Worm (Caenorhabditis elegans): ENCODE results near the gene lgc-28.
"Not testable (repeated sequence)": the region's sequence is repeated elsewhere in the genome, so short reads cannot be mapped to it uniquely, and the experiment has no call there.

The lgc-28 gene

DNA sequence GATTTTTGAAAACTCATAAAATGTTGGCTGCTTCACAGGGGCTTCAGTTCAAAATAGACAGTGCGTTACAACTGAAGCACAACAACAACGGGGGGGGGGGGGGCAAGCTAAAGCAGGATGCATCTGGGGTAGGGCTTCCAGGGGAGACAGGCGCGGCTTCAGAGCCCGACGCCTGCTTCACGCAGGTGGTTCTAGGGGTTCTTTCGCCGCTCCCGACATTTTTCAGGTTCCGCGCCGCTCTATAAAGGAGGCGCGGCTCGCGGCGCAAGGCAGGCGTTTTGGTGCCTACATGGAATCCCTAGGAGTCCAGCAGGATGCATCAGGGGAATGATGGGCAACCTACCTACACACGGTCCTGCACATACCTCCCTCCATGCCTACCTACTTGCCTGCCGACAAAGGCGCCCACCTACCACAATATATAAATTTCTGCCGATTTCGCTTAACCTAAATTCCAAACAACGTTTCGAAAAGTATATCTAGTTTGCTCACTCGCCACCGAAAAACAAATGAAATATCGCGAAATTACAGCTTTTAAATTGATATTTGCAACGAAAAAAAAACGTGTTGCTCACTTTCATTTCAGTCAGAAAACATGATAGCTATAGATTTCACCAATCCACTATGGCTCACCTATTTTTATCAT, 2.4 kb downstream of the lgc-28 start, which contains the start of gene sri-71:
sri-71 (plus strand) TSS at position 596 of the 646 bp plus-strand sequence.
- no peak for TF ChIP-seq unc-62 (GFP tag; optimal IDR thresholded peaks at IDR 0.05)

DNA sequence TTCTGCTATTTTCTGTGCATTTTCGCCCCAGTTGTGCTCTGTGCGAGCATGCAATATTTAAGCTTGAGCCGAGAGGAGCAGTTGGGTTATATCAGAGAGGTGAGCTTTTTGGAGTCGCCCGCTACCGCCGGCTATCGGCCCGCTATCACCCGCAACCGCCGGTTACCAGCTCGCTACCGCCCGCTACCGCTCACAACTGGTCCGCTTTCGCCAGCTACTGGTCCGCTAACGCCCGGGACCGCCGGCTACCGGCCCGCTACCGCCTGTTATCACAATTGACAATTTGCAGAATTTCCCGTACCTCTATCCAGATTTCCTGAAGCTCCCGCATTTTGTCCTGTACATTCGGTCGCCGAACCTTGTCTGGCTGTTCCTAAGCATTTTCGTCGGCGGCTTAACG, 3.5 kb downstream of the lgc-28 start:
- TF ChIP-seq unc-62 (GFP tag; optimal IDR thresholded peaks at IDR 0.05): no peak

DNA sequence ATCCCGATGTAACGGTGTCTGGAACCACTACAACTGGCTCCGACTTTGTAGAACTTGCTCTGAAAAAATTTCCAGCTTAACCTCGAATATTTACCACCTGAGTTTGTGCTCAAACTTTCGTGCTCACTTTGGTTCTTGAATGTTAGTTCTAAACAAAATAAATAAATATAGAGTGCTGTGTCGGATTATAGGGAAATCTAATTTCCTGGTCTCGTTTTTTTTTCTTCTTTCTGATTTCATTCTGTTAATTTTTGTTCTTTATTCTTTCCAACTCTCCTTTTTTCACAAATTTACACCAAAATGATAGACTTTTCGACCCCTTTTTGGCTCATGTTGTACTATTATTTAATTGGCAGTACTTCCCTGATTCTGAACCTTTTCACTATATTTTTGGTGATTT, 4.4 kb downstream of the lgc-28 start, which contains the start of gene sri-37:
sri-37 (plus strand) TSS at position 301 of the 400 bp plus-strand sequence.
- TF ChIP-seq unc-62 (GFP tag; optimal IDR thresholded peaks at IDR 0.05): no peak

- no peak for TF ChIP-seq unc-62 (GFP tag; optimal IDR thresholded peaks at IDR 0.05)
Observed at ce11 chrII:2631169-2631568, 6.3 kb downstream of the lgc-28 start, which contains the start of gene D2062.1. TSS of gene D2062.1 (plus strand) at chrII:2631469.

DNA sequence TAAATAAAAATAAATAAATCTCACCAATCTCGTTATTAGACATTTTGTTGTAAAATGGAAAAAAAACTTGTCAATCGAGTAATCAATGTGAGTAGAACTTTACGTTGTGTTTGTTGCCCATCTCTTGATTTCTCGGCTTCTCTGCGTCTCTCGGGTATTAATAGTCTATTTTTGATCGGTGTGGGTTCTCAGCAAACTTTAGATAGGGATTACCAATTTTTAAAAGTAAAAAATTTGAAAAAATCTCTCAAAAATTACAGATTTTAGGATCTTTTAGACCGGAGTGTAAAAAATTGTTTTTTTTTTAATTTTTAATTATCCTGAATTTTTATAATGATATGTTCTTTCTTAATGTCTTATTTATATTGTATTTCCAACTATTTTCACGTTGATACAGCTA, 12.5 kb downstream of the lgc-28 start, which contains the start of gene F22E5.21:
F22E5.21 (minus strand) TSS at position 101 of the 400 bp plus-strand sequence.
- no peak for TF ChIP-seq unc-62 (GFP tag; optimal IDR thresholded peaks at IDR 0.05)

DNA sequence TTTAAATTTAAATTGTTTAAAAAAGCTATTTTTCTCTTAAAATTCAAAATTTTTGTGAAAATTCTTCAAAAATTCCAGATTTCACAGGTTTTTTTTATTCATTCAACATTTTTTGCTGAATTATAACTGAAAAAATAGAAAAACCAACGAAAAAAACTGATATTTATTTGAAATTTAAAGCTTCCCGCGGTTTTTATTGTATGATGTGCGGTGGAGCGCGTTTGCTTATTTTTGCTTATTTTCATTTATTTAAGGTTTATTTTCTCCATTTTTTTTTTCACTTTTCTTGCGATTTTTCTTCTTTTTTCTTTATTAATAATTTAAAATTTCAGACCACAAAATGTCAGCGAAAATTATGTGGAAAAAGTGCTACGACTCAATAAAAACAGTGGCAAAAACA, 13.2 kb downstream of the lgc-28 start, which contains the start of gene F22E5.9:
F22E5.9 (plus strand) TSS at position 327 of the 400 bp plus-strand sequence.
- TF ChIP-seq unc-62 (GFP tag; optimal IDR thresholded peaks at IDR 0.05): no peak

- not testable (repeated sequence) for TF ChIP-seq unc-62 (GFP tag; optimal IDR thresholded peaks at IDR 0.05)
Observed at ce11 chrII:2639401-2640088, 14.7 kb downstream of the lgc-28 start, which contains the start of gene F22E5.8. TSS of gene F22E5.8 (plus strand) at chrII:2640038.

DNA sequence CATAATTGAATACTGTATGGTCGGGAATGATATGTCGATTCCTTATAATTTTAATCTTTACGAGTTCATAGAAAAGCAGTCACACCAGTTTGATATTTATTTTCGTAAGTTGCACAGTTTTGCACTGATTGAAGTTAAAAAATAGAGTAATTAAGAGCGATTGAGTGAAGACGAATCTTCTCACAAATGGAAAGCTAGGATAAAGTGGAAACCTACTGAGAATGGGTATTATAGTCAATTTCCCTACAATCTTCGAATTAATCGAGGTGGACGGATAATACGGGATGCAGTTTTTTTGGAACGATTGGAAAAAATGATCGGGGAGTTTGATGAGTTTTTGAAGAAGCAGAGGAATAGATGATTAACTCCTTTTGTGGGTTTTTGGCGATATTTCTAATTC, 16.1 kb downstream of the lgc-28 start, which contains the start of gene F22E5.23:
F22E5.23 (plus strand) TSS at position 301 of the 400 bp plus-strand sequence.
- TF ChIP-seq unc-62 (GFP tag; optimal IDR thresholded peaks at IDR 0.05): no peak

DNA sequence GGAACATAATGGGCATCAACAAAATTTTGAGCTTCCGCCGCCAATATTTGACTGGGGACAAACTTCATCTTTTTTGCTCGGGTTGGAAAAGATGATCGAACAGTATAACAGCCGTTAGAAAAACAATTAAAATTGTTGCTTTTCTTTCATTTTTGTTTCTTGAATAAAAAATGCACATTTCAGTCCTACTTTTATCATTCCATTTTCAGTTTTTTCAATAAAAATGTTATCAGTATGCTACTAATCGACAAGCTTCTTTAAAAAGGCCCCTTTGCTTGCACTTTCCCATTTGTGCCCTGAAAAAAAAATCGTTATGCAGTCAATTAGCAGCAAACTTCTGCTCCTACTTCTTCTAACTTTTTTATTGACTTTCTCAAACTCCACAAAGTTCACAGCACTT, 16.9 kb downstream of the lgc-28 start, which contains the start of gene F22E5.7:
F22E5.7 (plus strand) TSS at position 301 of the 400 bp plus-strand sequence.
- TF ChIP-seq unc-62 (GFP tag; optimal IDR thresholded peaks at IDR 0.05): no peak

- no peak for TF ChIP-seq unc-62 (GFP tag; optimal IDR thresholded peaks at IDR 0.05)
Observed at ce11 chrII:2644498-2644897, 19.6 kb downstream of the lgc-28 start, which contains the start of gene F22E5.11. TSS of gene F22E5.11 (minus strand) at chrII:2644598.

DNA sequence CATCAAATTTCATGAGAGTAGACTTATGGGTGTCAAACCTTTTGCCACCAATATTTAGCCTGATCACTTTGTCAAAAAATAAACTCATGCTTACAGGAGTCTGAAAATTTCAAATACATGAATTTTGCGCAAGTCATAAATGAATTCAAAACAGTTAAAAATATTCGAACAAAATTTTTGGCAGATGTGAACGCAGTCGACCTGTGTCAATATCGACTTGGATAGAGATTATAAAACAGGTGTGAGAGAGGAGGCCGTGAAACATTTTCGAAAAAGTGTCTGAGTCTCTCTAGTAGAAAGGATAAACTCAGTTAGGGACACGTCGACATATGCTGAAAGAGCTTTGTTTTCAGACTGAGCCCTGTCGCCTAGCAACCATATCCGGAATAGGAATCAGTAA, 21.9 kb downstream of the lgc-28 start, which contains the start of gene F22E5.12:
F22E5.12 (minus strand) TSS at position 101 of the 400 bp plus-strand sequence.
- TF ChIP-seq unc-62 (GFP tag; optimal IDR thresholded peaks at IDR 0.05): not testable (repeated sequence)

DNA sequence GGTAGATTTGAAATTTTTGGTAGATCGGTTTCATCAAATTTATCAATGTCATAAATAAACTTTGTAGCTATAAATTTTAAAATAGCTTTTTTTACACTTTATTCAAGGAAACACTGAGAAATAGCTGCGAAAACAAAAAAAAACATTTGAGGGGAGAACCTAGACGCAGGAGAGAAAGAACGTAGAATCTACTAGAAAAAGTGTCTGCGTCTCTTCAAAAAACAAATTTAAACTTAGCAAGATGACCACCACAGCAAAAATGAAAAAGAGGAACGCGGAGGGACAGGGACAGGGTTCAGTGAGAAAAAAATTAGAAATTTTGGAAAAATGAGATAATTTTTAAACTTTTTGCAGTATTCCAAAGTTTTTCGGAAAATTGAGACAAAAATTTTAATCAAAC, 24.1 kb downstream of the lgc-28 start:
- no peak for TF ChIP-seq unc-62 (GFP tag; optimal IDR thresholded peaks at IDR 0.05)

ce11 chrII:2649539-2649938, 24.6 kb downstream of the lgc-28 start, which contains the start of the genes F22E5.13 and F22E5.6:
TSS of gene F22E5.13 (minus strand) at chrII:2649639.
TSS of gene F22E5.6 (plus strand) at chrII:2649835.
- no peak for TF ChIP-seq unc-62 (GFP tag; optimal IDR thresholded peaks at IDR 0.05)

DNA sequence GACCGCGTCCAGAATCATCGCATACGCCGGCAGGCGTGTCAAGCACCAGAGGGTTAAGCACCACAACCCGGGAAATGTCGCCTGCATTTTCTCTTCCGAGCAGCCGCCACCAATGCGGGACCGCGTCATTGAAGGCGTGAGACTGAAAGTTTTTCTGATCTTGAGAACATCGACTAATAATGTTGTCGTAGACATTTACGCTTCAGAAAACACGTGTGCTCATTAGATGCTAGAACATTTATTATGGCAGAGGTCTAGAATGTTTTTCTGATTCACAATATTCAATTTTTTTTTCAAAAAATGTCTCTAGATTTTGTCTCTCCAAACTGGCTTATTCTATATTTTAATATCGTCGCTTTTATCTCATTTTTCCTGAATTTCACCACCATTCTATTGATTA, 31.7 kb downstream of the lgc-28 start, which contains the start of gene sri-47:
sri-47 (plus strand) TSS at position 301 of the 400 bp plus-strand sequence.
- TF ChIP-seq unc-62 (GFP tag; optimal IDR thresholded peaks at IDR 0.05): no peak

ce11 chrII:2659364-2659763, 34.5 kb downstream of the lgc-28 start, which contains the start of gene gcy-21:
TSS of gene gcy-21 (plus strand) at chrII:2659664.
- no peak for TF ChIP-seq unc-62 (GFP tag; optimal IDR thresholded peaks at IDR 0.05)

DNA sequence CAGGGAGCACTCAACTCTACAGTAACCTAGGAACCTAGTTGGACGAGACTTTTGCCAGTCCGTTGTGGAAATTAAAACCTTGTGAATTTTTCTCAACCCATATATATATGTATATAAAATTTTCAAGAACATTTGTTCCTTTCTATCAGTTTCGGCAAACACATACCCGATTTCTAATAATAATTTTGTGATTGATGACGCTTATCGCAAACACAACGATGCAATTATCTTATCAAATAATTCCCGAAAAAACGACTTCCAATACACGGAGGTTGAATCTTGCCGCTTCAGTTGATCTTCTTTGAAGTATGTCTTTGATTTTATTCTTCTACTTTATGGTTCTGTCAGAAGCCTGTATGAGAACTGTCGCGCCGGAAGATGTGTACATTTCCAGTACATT, 40.2 kb downstream of the lgc-28 start, which contains the start of gene F22E5.2:
F22E5.2 (plus strand) TSS at position 301 of the 400 bp plus-strand sequence.
- TF ChIP-seq unc-62 (GFP tag; optimal IDR thresholded peaks at IDR 0.05): not testable (repeated sequence)
